Worm (Caenorhabditis elegans) whole organism, young adult: ENCODE results near the gene cyp-14A3.

Experiments
- B0035.1 ChIP-seq: sonication (generic microtip); optimal IDR thresholded peaks from 2 replicates; lab custom pipeline; 2016; ENCODE audit warnings: missing genetic modification characterization, mild to moderate bottlenecking, missing compliant biosample characterization, missing genotype, missing genetic modification reagents
- B0261.1 ChIP-seq: sonication (generic microtip); optimal IDR thresholded peaks from 2 replicates; lab custom pipeline; 2016; ENCODE audit warnings: mild to moderate bottlenecking, missing genetic modification characterization, moderate library complexity, missing compliant biosample characterization
- D2030.7 ChIP-seq: fragments of 200-800 bp; sonication (Bioruptor generic); IDR thresholded peaks from 2 replicates; pipeline ENCODE4 v1.3.6; 2022; ENCODE audit warnings: missing genetic modification reagents, missing genetic modification characterization, missing compliant biosample characterization
- F23B12.7 ChIP-seq: sonication (generic microtip); optimal IDR thresholded peaks from 2 replicates; lab custom pipeline; 2017; ENCODE audit warnings: missing genetic modification characterization, mild to moderate bottlenecking, missing compliant biosample characterization, antibody characterized with exemption, moderate library complexity; ENCODE audit not compliant: insufficient read depth
- F52B5.7 ChIP-seq: sonication (generic microtip); optimal IDR thresholded peaks from 2 replicates; lab custom pipeline; 2016; ENCODE audit warnings: mild to moderate bottlenecking, missing genetic modification characterization, missing compliant biosample characterization
- Y53F4B.3 ChIP-seq: fragments of 200-800 bp; sonication (Bioruptor generic); IDR thresholded peaks from 2 replicates; pipeline ENCODE4 v1.3.6; 2022; ENCODE audit warnings: missing genetic modification reagents, missing genetic modification characterization, missing compliant biosample characterization
- Y79H2A.3 ChIP-seq: fragments of 200-800 bp; sonication (Bioruptor generic); conservative IDR thresholded peaks from 2 replicates; pipeline ENCODE4 v1.3.6; 2022; ENCODE audit warnings: missing genetic modification reagents, missing genetic modification characterization, missing compliant biosample characterization
- Y95B8A.8 ChIP-seq: fragments of 200-800 bp; sonication (Bioruptor generic); IDR thresholded peaks from 2 replicates; pipeline ENCODE4 v1.3.6; 2022; ENCODE audit warnings: missing genetic modification reagents, missing genetic modification characterization, missing compliant biosample characterization
- ZK185.1 ChIP-seq: sonication (generic microtip); optimal IDR thresholded peaks from 2 replicates; lab custom pipeline; 2016; ENCODE audit warnings: mild to moderate bottlenecking, missing genetic modification characterization, missing compliant biosample characterization; ENCODE audit not compliant: poor library complexity, severe bottlenecking
- atf-7 ChIP-seq: sonication (generic microtip); optimal IDR thresholded peaks from 2 replicates; lab custom pipeline; 2017; ENCODE audit warnings: mild to moderate bottlenecking, missing genetic modification characterization, missing compliant biosample characterization
- athp-1 ChIP-seq: sonication (generic microtip); optimal IDR thresholded peaks from 2 replicates; lab custom pipeline; 2017; ENCODE audit warnings: mild to moderate bottlenecking, missing genetic modification characterization, missing compliant biosample characterization
- attf-5 ChIP-seq: fragments of 200-800 bp; sonication (Bioruptor generic); optimal IDR thresholded peaks from 2 replicates; lab custom pipeline; 2018; ENCODE audit warnings: mild to moderate bottlenecking, missing genetic modification characterization, missing compliant biosample characterization
- attf-6 ChIP-seq: fragments of 200-800 bp; sonication (Bioruptor generic); IDR thresholded peaks from 2 replicates; pipeline ENCODE4 v1.3.6; 2022; ENCODE audit warnings: missing genetic modification reagents, missing genetic modification characterization, missing compliant biosample characterization
- ccch-3 ChIP-seq: fragments of 200-800 bp; sonication (Bioruptor generic); optimal IDR thresholded peaks from 2 replicates; lab custom pipeline; 2018; ENCODE audit warnings: mild to moderate bottlenecking, missing genetic modification characterization, missing compliant biosample characterization
- ceh-27 ChIP-seq: fragments of 200-800 bp; sonication (Bioruptor generic); optimal IDR thresholded peaks from 2 replicates; lab custom pipeline; 2018; ENCODE audit warnings: mild to moderate bottlenecking, missing genetic modification characterization, moderate library complexity, missing compliant biosample characterization
- ceh-40 ChIP-seq: fragments of 200-800 bp; sonication (Bioruptor generic); IDR thresholded peaks from 2 replicates; pipeline ENCODE4 v1.3.6; 2022; ENCODE audit warnings: missing genetic modification characterization, missing compliant biosample characterization
- ceh-79 ChIP-seq: sonication (generic microtip); optimal IDR thresholded peaks from 2 replicates; lab custom pipeline; 2017; ENCODE audit warnings: mild to moderate bottlenecking, missing genetic modification characterization, missing compliant biosample characterization
- die-1 ChIP-seq: sonication (generic microtip); optimal IDR thresholded peaks from 2 replicates; lab custom pipeline; 2016; ENCODE audit warnings: missing genotype, mild to moderate bottlenecking, missing genetic modification characterization, missing compliant biosample characterization
- dox-1 ChIP-seq: fragments of 200-800 bp; sonication (Bioruptor generic); IDR thresholded peaks from 2 replicates; pipeline ENCODE4 v1.3.6; 2022; ENCODE audit warnings: missing genetic modification reagents, missing genetic modification characterization, missing compliant biosample characterization
- egrh-3 ChIP-seq: fragments of 200-800 bp; sonication (Bioruptor generic); IDR thresholded peaks from 2 replicates; pipeline ENCODE4 v1.3.6; 2022; ENCODE audit warnings: missing genetic modification reagents, missing genetic modification characterization, missing compliant biosample characterization
- ekl-4 ChIP-seq: fragments of 200-800 bp; sonication (Bioruptor generic); IDR thresholded peaks from 2 replicates; pipeline ENCODE4 v1.3.6; 2022; ENCODE audit warnings: missing genetic modification reagents, missing genetic modification characterization, missing compliant biosample characterization
- gei-17 ChIP-seq: fragments of 200-800 bp; sonication (Bioruptor generic); optimal IDR thresholded peaks from 2 replicates; lab custom pipeline; 2018; ENCODE audit warnings: mild to moderate bottlenecking, missing genetic modification characterization, missing compliant biosample characterization
- him-1 ChIP-seq: sonication (generic microtip); optimal IDR thresholded peaks from 2 replicates; lab custom pipeline; 2016; ENCODE audit warnings: missing genotype, missing genetic modification reagents, missing genetic modification characterization, missing compliant biosample characterization
- hmg-1.2 ChIP-seq: fragments of 200-800 bp; sonication (Bioruptor generic); IDR thresholded peaks from 2 replicates; pipeline ENCODE4 v1.3.6; 2022; ENCODE audit warnings: missing genetic modification reagents, missing genetic modification characterization, missing compliant biosample characterization
- hrde-1 ChIP-seq: sonication (generic microtip); optimal IDR thresholded peaks from 2 replicates; lab custom pipeline; 2016; ENCODE audit warnings: missing genetic modification characterization, mild to moderate bottlenecking, missing compliant biosample characterization, moderate library complexity, missing genotype, missing genetic modification reagents, borderline replicate concordance
- hsf-1 ChIP-seq: fragments of 200-800 bp; sonication (Bioruptor generic); IDR thresholded peaks from 2 replicates; pipeline ENCODE4 v1.3.6; 2022; ENCODE audit warnings: missing genetic modification reagents, missing genetic modification characterization, missing compliant biosample characterization
- lin-26 ChIP-seq: fragments of 200-800 bp; sonication (Bioruptor generic); IDR thresholded peaks from 2 replicates; pipeline ENCODE4 v1.3.6; 2022; ENCODE audit warnings: missing genetic modification reagents, missing genetic modification characterization, missing compliant biosample characterization
- lin-40 ChIP-seq: sonication (generic microtip); optimal IDR thresholded peaks from 2 replicates; lab custom pipeline; 2016; ENCODE audit warnings: missing genetic modification characterization, mild to moderate bottlenecking, missing compliant biosample characterization, missing genotype, missing genetic modification reagents
- madf-6 ChIP-seq: fragments of 200-800 bp; sonication (Bioruptor generic); IDR thresholded peaks from 2 replicates; pipeline ENCODE4 v1.3.6; 2022; ENCODE audit warnings: missing genetic modification reagents, missing genetic modification characterization, missing compliant biosample characterization
- mcd-1 ChIP-seq: fragments of 200-800 bp; sonication (Bioruptor generic); IDR thresholded peaks from 2 replicates; pipeline ENCODE4 v1.3.6; 2022; ENCODE audit warnings: missing genetic modification reagents, missing genetic modification characterization, missing compliant biosample characterization
- mes-4 ChIP-seq: sonication (generic microtip); optimal IDR thresholded peaks from 2 replicates; lab custom pipeline; 2016; ENCODE audit warnings: missing genotype, missing genetic modification characterization, missing compliant biosample characterization
- mxl-1 ChIP-seq: sonication (generic microtip); optimal IDR thresholded peaks from 2 replicates; lab custom pipeline; 2016; ENCODE audit warnings: missing genetic modification characterization, missing compliant biosample characterization
- nfya-2 ChIP-seq: fragments of 200-800 bp; sonication (Bioruptor generic); IDR thresholded peaks from 2 replicates; pipeline ENCODE4 v1.3.6; 2022; ENCODE audit warnings: missing genetic modification reagents, missing genetic modification characterization, missing compliant biosample characterization
- nfyb-1 ChIP-seq: fragments of 200-800 bp; sonication (Bioruptor generic); IDR thresholded peaks from 2 replicates; pipeline ENCODE4 v1.3.6; 2022; ENCODE audit warnings: missing genetic modification reagents, missing genetic modification characterization, missing compliant biosample characterization
- nhr-80 ChIP-seq: sonication (generic microtip); optimal IDR thresholded peaks from 2 replicates; lab custom pipeline; 2016; ENCODE audit warnings: missing genetic modification characterization, missing compliant biosample characterization
- nhr-90 ChIP-seq: sonication (generic microtip); optimal IDR thresholded peaks from 2 replicates; lab custom pipeline; 2016; ENCODE audit warnings: missing genotype, mild to moderate bottlenecking, missing genetic modification characterization, missing compliant biosample characterization
- pbrm-1 ChIP-seq: fragments of 200-800 bp; sonication (Bioruptor generic); IDR thresholded peaks from 2 replicates; pipeline ENCODE4 v1.3.6; 2022; ENCODE audit warnings: missing genetic modification reagents, missing genetic modification characterization, missing compliant biosample characterization
- pha-4 ChIP-seq: fragments of 150-350 bp; sonication (generic microtip); optimal IDR thresholded peaks from 2 replicates; lab custom pipeline; 2014; ENCODE audit warnings: missing biosample characterization, missing genetic modification reagents, missing genetic modification characterization
- rcor-1 ChIP-seq: fragments of 200-800 bp; sonication (Bioruptor generic); IDR thresholded peaks from 2 replicates; pipeline ENCODE4 v1.3.6; 2022; ENCODE audit warnings: missing genetic modification reagents, missing genetic modification characterization, missing compliant biosample characterization
- rec-8 ChIP-seq, 2 experiments: sonication (generic microtip); optimal IDR thresholded peaks; 2 replicates each; lab custom pipeline; 2016; ENCODE audit warnings: mild to moderate bottlenecking in 2 of 2, missing genetic modification characterization in 2 of 2, missing genetic modification reagents in 2 of 2, missing genotype in 2 of 2, missing biosample characterization in 1 of 2, missing compliant biosample characterization in 1 of 2, moderate library complexity in 1 of 2
- snpc-1.1 ChIP-seq: sonication (generic microtip); optimal IDR thresholded peaks from 2 replicates; lab custom pipeline; 2017; ENCODE audit warnings: missing genetic modification characterization, mild to moderate bottlenecking, missing compliant biosample characterization, antibody characterized with exemption, moderate library complexity, missing genotype, missing genetic modification reagents; ENCODE audit not compliant: insufficient read depth
- snpc-4 ChIP-seq, 5 experiments: fragments of 150-350 bp in 1 of 5; sonication (generic microtip) in 4 of 5; optimal IDR thresholded peaks; 2 replicates each; lab custom pipeline; 2014 to 2018; ENCODE audit warnings: missing genetic modification characterization in 5 of 5, missing biosample characterization in 3 of 5, antibody characterized with exemption in 2 of 5, mild to moderate bottlenecking in 2 of 5, missing compliant biosample characterization in 2 of 5, missing genotype in 2 of 5, moderate library complexity in 2 of 5, missing genetic modification reagents in 1 of 5
- tbp1 ChIP-seq: fragments of 200-800 bp; sonication (Bioruptor generic); optimal IDR thresholded peaks from 2 replicates; lab custom pipeline; 2018; ENCODE audit warnings: mild to moderate bottlenecking, missing genetic modification characterization, missing compliant biosample characterization
- zim-3 ChIP-seq: sonication (generic microtip); optimal IDR thresholded peaks from 2 replicates; lab custom pipeline; 2017; ENCODE audit warnings: mild to moderate bottlenecking, missing genetic modification characterization, moderate library complexity, missing compliant biosample characterization
- ztf-18 ChIP-seq: sonication (generic microtip); optimal IDR thresholded peaks from 2 replicates; lab custom pipeline; 2016; ENCODE audit warnings: missing genotype, mild to moderate bottlenecking, missing genetic modification characterization, missing compliant biosample characterization
- ztf-25 ChIP-seq: fragments of 200-800 bp; sonication (Bioruptor generic); IDR thresholded peaks from 2 replicates; pipeline ENCODE4 v1.3.6; 2022; ENCODE audit warnings: missing genetic modification reagents, missing genetic modification characterization, missing compliant biosample characterization
- ztf-6 ChIP-seq: fragments of 200-800 bp; sonication (Bioruptor generic); IDR thresholded peaks from 2 replicates; pipeline ENCODE4 v1.3.6; 2022; ENCODE audit warnings: missing genetic modification reagents, missing genetic modification characterization, missing compliant biosample characterization

cyp-14A3 gene

ce11 chrX:13283462-13283861 lies 9.5 kb upstream of the cyp-14A3 start:
- TF ChIP-seq snpc-1.1 (peak; percentile 2), B0035.1 (tag; lab: Kevin White, UChicago) (peak; percentile 11), atf-7 (no peak), hmg-1.2 (GFP tag; lab: Robert Waterston, UW) (peak; percentile 65), Y79H2A.3 (GFP tag; lab: Robert Waterston, UW) (no peak), athp-1 (tag; lab: Kevin White, UChicago) (peak; percentile 23), D2030.7 (GFP tag; lab: Robert Waterston, UW) (peak; percentile 79), lin-40 (tag; lab: Kevin White, UChicago) (no peak), ZK185.1 (tag; lab: Kevin White, UChicago) (peak; percentile 48), ztf-18 (peak; percentile 65), mes-4 (peak; percentile 51), ztf-6 (GFP tag; lab: Robert Waterston, UW) (no peak), ceh-79 (peak; percentile 17), pbrm-1 (peak; percentile 73), gei-17 (GFP tag; lab: Kevin White, UChicago) (no peak), F52B5.7 (tag; lab: Kevin White, UChicago) (peak; percentile 65), ekl-4 (GFP tag; lab: Robert Waterston, UW) (0 out of 2 replicates have a peak, but pooled peaks have one; percentile 52), ztf-25 (GFP tag; lab: Robert Waterston, UW) (peak; percentile 89), mxl-1 (tag; lab: Kevin White, UChicago) (peak; percentile 81), egrh-3 (GFP tag; lab: Robert Waterston, UW) (0 out of 2 replicates have a peak, but pooled peaks have one; percentile 13), rec-8 (tag; optimal IDR thresholded peaks at IDR 0.05; lab: Kevin White, UChicago) (peak; percentile 58 to 76), Y53F4B.3 (peak; percentile 49; the same call in 1 of the 2 replicates), attf-6 (GFP tag; lab: Robert Waterston, UW) (no peak), madf-6 (no peak), rcor-1 (GFP tag; lab: Robert Waterston, UW) (peak; percentile 22; the same call in 1 of the 2 replicates), snpc-4 (GFP tag; optimal IDR thresholded peaks at IDR 0.05; lab: Kevin White, UChicago) (peak; percentile 11), snpc-4 (tag; optimal IDR thresholded peaks at IDR 0.05; lab: Kevin White, UChicago) (peak in 1 of 4 experiments; percentile 34), ceh-40 (GFP tag; lab: Robert Waterston, UW) (0 out of 2 replicates have a peak, but pooled peaks have one; percentile 27), ccch-3 (GFP tag; lab: Kevin White, UChicago) (peak; percentile 18), Y95B8A.8 (GFP tag; lab: Robert Waterston, UW) (no peak), dox-1 (no peak), ceh-27 (GFP tag; lab: Kevin White, UChicago) (peak; percentile 1), F23B12.7 (tag; lab: Kevin White, UChicago) (peak; percentile 43), B0261.1 (tag; lab: Kevin White, UChicago) (peak; percentile 83), nfya-2 (GFP tag; lab: Robert Waterston, UW) (no peak), hrde-1 (tag; lab: Kevin White, UChicago) (peak; percentile 51), tbp1 (GFP tag; lab: Kevin White, UChicago) (peak; percentile 92), nfyb-1 (GFP tag; lab: Robert Waterston, UW) (peak; percentile 60; the same call in 1 of the 2 replicates), hsf-1 (GFP tag; lab: Robert Waterston, UW) (no peak), die-1 (tag; lab: Kevin White, UChicago) (peak; percentile 85), him-1 (tag; lab: Kevin White, UChicago) (peak; percentile 49), lin-26 (GFP tag; lab: Robert Waterston, UW) (peak; percentile 95), attf-5 (GFP tag; lab: Kevin White, UChicago) (peak; percentile 25), mcd-1 (no peak; the same call in 1 of the 2 replicates), pha-4 (tag; lab: Kevin White, UChicago) (no peak), nhr-90 (tag; lab: Kevin White, UChicago) (peak; percentile 57), zim-3 (tag; lab: Kevin White, UChicago) (peak; percentile 38), nhr-80 (peak; percentile 4)
